Fruit fly (Drosophila melanogaster) whole organism, embryonic: ENCODE results near the gene CG15296.

Source experiments
- Atf3 ChIP-seq: fragments of 200-800 bp; sonication (Bioruptor generic); optimal IDR thresholded peaks from 3 replicates; lab custom pipeline; 2016; ENCODE audit warnings: missing biosample characterization, missing genetic modification characterization
- CG10366 ChIP-seq: fragments of 200-800 bp; sonication (Bioruptor generic); IDR thresholded peaks from 2 replicates; pipeline ENCODE4 v1.3.6; 2022; ENCODE audit warnings: missing biosample characterization, missing genetic modification characterization
- CG15073 ChIP-seq: fragments of 200-800 bp; sonication (Bioruptor generic); optimal IDR thresholded peaks from 2 replicates; lab custom pipeline; 2016; ENCODE audit warnings: missing biosample characterization, missing genetic modification characterization
- CG1602 ChIP-seq: fragments of 200-800 bp; sonication (Bioruptor generic); optimal IDR thresholded peaks from 3 replicates; lab custom pipeline; 2016; ENCODE audit warnings: missing biosample characterization, missing genetic modification characterization
- CG17186 ChIP-seq: fragments of 200-800 bp; sonication (Bioruptor generic); optimal IDR thresholded peaks from 3 replicates; lab custom pipeline; 2017; ENCODE audit warnings: missing biosample characterization, missing genetic modification reagents, missing genetic modification characterization
- CG17361 ChIP-seq: fragments of 200-800 bp; sonication (Bioruptor generic); IDR thresholded peaks from 3 replicates; pipeline ENCODE4 v1.3.6; 2022; ENCODE audit warnings: missing biosample characterization, missing genetic modification characterization
- CG18476 ChIP-seq: fragments of 200-800 bp; sonication (Bioruptor generic); optimal IDR thresholded peaks from 2 replicates; lab custom pipeline; 2016; ENCODE audit warnings: missing biosample characterization, mild to moderate bottlenecking, missing genetic modification characterization
- CG2202 ChIP-seq: fragments of 200-800 bp; sonication (Bioruptor generic); optimal IDR thresholded peaks from 2 replicates; lab custom pipeline; 2018; ENCODE audit warnings: missing biosample characterization, mild to moderate bottlenecking, missing genetic modification characterization
- CG30020 ChIP-seq: fragments of 200-800 bp; optimal IDR thresholded peaks from 2 replicates; lab custom pipeline; 2019; ENCODE audit warnings: missing biosample characterization, mild to moderate bottlenecking, missing genetic modification characterization, moderate library complexity
- CG3065 ChIP-seq: fragments of 200-800 bp; sonication (Bioruptor generic); optimal IDR thresholded peaks from 2 replicates; lab custom pipeline; 2016; ENCODE audit warnings: missing biosample characterization, missing genetic modification characterization
- CG4424 ChIP-seq: fragments of 200-800 bp; sonication (Bioruptor generic); optimal IDR thresholded peaks from 3 replicates; lab custom pipeline; 2016; ENCODE audit warnings: missing biosample characterization, missing genetic modification characterization
- CG4820 ChIP-seq: fragments of 200-800 bp; sonication (Bioruptor generic); optimal IDR thresholded peaks from 3 replicates; lab custom pipeline; 2016; ENCODE audit warnings: missing biosample characterization, missing genetic modification characterization
- CG6654 ChIP-seq: fragments of 200-800 bp; sonication (Bioruptor generic); optimal IDR thresholded peaks from 2 replicates; lab custom pipeline; 2017; ENCODE audit warnings: missing biosample characterization, mild to moderate bottlenecking, missing genetic modification characterization
- CG6791 ChIP-seq: fragments of 200-800 bp; sonication (Bioruptor generic); IDR thresholded peaks from 3 replicates; pipeline ENCODE4 v1.3.6; 2022; ENCODE audit warnings: missing biosample characterization, missing genetic modification characterization; ENCODE audit not compliant: partially characterized antibody
- CG7745 ChIP-seq: fragments of 200-800 bp; sonication (Bioruptor generic); optimal IDR thresholded peaks from 2 replicates; lab custom pipeline; 2018; ENCODE audit warnings: missing biosample characterization, mild to moderate bottlenecking, missing genetic modification characterization, moderate library complexity
- CG7786 ChIP-seq: fragments of 200-800 bp; sonication (Bioruptor generic); optimal IDR thresholded peaks from 2 replicates; lab custom pipeline; 2016; ENCODE audit warnings: missing biosample characterization, missing genetic modification characterization
- CG7963 ChIP-seq: fragments of 200-800 bp; sonication (Bioruptor generic); IDR thresholded peaks from 3 replicates; pipeline ENCODE4 v1.3.6; 2022; ENCODE audit warnings: missing biosample characterization, missing genetic modification characterization; ENCODE audit not compliant: partially characterized antibody
- CG7987 ChIP-seq: fragments of 200-800 bp; sonication (Bioruptor generic); optimal IDR thresholded peaks from 2 replicates; lab custom pipeline; 2018; ENCODE audit warnings: missing biosample characterization, mild to moderate bottlenecking, missing genetic modification characterization, moderate library complexity
- CG9437 ChIP-seq: fragments of 200-800 bp; sonication (Bioruptor generic); optimal IDR thresholded peaks from 2 replicates; lab custom pipeline; 2018; ENCODE audit warnings: missing biosample characterization, mild to moderate bottlenecking, missing genetic modification characterization
- Dfd ChIP-seq, 2 experiments: fragments of >200 bp; optimal IDR thresholded peaks; 2 replicates each; lab custom pipeline; 2017; ENCODE audit warnings: missing biosample characterization in 2 of 2, missing genetic modification characterization in 2 of 2
- Dll ChIP-seq: fragments of 200-800 bp; sonication (Bioruptor generic); IDR thresholded peaks from 4 replicates; pipeline ENCODE4 v1.3.6; 2022; ENCODE audit warnings: missing biosample characterization, missing genetic modification characterization; ENCODE audit not compliant: partially characterized antibody
- Dref ChIP-seq: fragments of 200-800 bp; sonication (Bioruptor generic); IDR thresholded peaks from 2 replicates; pipeline ENCODE4 v1.3.6; 2022; ENCODE audit warnings: missing biosample characterization, missing genetic modification characterization
- Fer3 ChIP-seq: fragments of 200-800 bp; sonication (Bioruptor generic); optimal IDR thresholded peaks from 2 replicates; lab custom pipeline; 2018; ENCODE audit warnings: missing biosample characterization, mild to moderate bottlenecking, missing genetic modification characterization, moderate library complexity
- MESR4 ChIP-seq: fragments of 200-800 bp; sonication (Bioruptor generic); optimal IDR thresholded peaks from 2 replicates; lab custom pipeline; 2018; ENCODE audit warnings: missing biosample characterization, mild to moderate bottlenecking, missing genetic modification characterization, moderate library complexity
- Nf-YB ChIP-seq: fragments of 200-800 bp; sonication (Bioruptor generic); optimal IDR thresholded peaks from 3 replicates; lab custom pipeline; 2019; ENCODE audit warnings: missing biosample characterization, mild to moderate bottlenecking, missing genetic modification characterization, moderate library complexity
- Pdp1 ChIP-seq, 2 experiments: fragments of 200-800 bp; sonication (Bioruptor generic); optimal IDR thresholded peaks; 3 replicates each; lab custom pipeline; 2016; ENCODE audit warnings: missing biosample characterization in 2 of 2, missing genetic modification characterization in 2 of 2, mild to moderate bottlenecking in 1 of 2, moderate library complexity in 1 of 2
- Spps ChIP-seq: fragments of 200-800 bp; sonication (Bioruptor generic); optimal IDR thresholded peaks from 2 replicates; lab custom pipeline; 2018; ENCODE audit warnings: missing biosample characterization, mild to moderate bottlenecking, missing genetic modification characterization
- Ssrp ChIP-seq: fragments of 200-800 bp; sonication (Bioruptor generic); optimal IDR thresholded peaks from 2 replicates; lab custom pipeline; 2018; ENCODE audit warnings: missing biosample characterization, mild to moderate bottlenecking, missing genetic modification characterization, moderate library complexity
- ara ChIP-seq: fragments of 200-800 bp; sonication (Bioruptor generic); IDR thresholded peaks from 2 replicates; pipeline ENCODE4 v1.3.6; 2022; ENCODE audit warnings: missing biosample characterization, missing genetic modification characterization
- ase ChIP-seq: fragments of 200-800 bp; sonication (Bioruptor generic); IDR thresholded peaks from 3 replicates; pipeline ENCODE4 v1.3.6; 2022; ENCODE audit warnings: missing biosample characterization, missing genetic modification characterization
- bcd ChIP-seq: fragments of 200-800 bp; sonication (Bioruptor generic); optimal IDR thresholded peaks from 2 replicates; lab custom pipeline; 2017; ENCODE audit warnings: missing biosample characterization, mild to moderate bottlenecking, missing genetic modification characterization
- bowl ChIP-seq: fragments of 200-800 bp; sonication (Bioruptor generic); IDR thresholded peaks from 2 replicates; pipeline ENCODE4 v1.3.6; 2022; ENCODE audit warnings: missing biosample characterization, missing genetic modification characterization
- ems ChIP-seq: fragments of 200-800 bp; sonication (Bioruptor generic); optimal IDR thresholded peaks from 3 replicates; lab custom pipeline; 2016; ENCODE audit warnings: missing biosample characterization, missing genetic modification characterization
- grau ChIP-seq: fragments of 200-800 bp; optimal IDR thresholded peaks from 3 replicates; lab custom pipeline; 2019; ENCODE audit warnings: missing biosample characterization, mild to moderate bottlenecking, missing genetic modification characterization, moderate library complexity
- gro ChIP-seq: fragments of 200-800 bp; sonication (Bioruptor generic); optimal IDR thresholded peaks from 2 replicates; lab custom pipeline; 2016; ENCODE audit warnings: missing biosample characterization, missing genetic modification characterization
- hkb ChIP-seq, 2 experiments: fragments of 200-800 bp in 1 of 2; fragments of >200 bp in 1 of 2; sonication (Bioruptor generic) in 1 of 2; IDR thresholded peaks in 1 of 2; optimal IDR thresholded peaks in 1 of 2; 2 replicates each; pipeline versions ENCODE4 v1.3.6 to Lab custom; 2017 to 2022; ENCODE audit warnings: missing biosample characterization in 1 of 2, missing genetic modification characterization in 1 of 2
- inv ChIP-seq: fragments of 200-800 bp; sonication (Bioruptor generic); IDR thresholded peaks from 2 replicates; pipeline ENCODE4 v1.3.6; 2022; ENCODE audit warnings: missing biosample characterization, missing genetic modification characterization; ENCODE audit not compliant: partially characterized antibody
- lmd ChIP-seq: fragments of 200-800 bp; sonication (Bioruptor generic); IDR thresholded peaks from 2 replicates; pipeline ENCODE4 v1.3.6; 2022; ENCODE audit warnings: missing biosample characterization, missing genetic modification characterization
- mld ChIP-seq: fragments of 200-800 bp; sonication (Bioruptor generic); IDR thresholded peaks from 3 replicates; pipeline ENCODE4 v1.3.6; 2022; ENCODE audit warnings: missing biosample characterization, missing genetic modification characterization; ENCODE audit not compliant: partially characterized antibody
- nom ChIP-seq: fragments of 200-800 bp; sonication (Bioruptor generic); optimal IDR thresholded peaks from 2 replicates; lab custom pipeline; 2017; ENCODE audit warnings: missing biosample characterization, missing genetic modification characterization, mild to moderate bottlenecking, moderate library complexity, missing genetic modification reagents
- otp ChIP-seq: fragments of 200-800 bp; sonication (Bioruptor generic); IDR thresholded peaks from 3 replicates; pipeline ENCODE4, ENCODE4 v1.3.6; 2022; ENCODE audit warnings: missing biosample characterization, missing genetic modification characterization
- pan ChIP-seq, 4 experiments: fragments of >200 bp in 3 of 4; fragments of 200-800 bp in 1 of 4; sonication (Bioruptor generic) in 1 of 4; optimal IDR thresholded peaks in 3 of 4; IDR thresholded peaks in 1 of 4; 2 replicates each; pipeline versions ENCODE4 v1.3.6 to Lab custom; 2017 to 2022; ENCODE audit warnings: missing biosample characterization in 2 of 4, missing genetic modification characterization in 2 of 4, mixed read lengths in 1 of 4
- scrt ChIP-seq: fragments of 200-800 bp; sonication (Bioruptor generic); optimal IDR thresholded peaks from 2 replicates; lab custom pipeline; 2018; ENCODE audit warnings: missing biosample characterization, mild to moderate bottlenecking, missing genetic modification characterization, moderate library complexity
- shn ChIP-seq: fragments of 200-800 bp; sonication (Bioruptor generic); optimal IDR thresholded peaks from 3 replicates; lab custom pipeline; 2016; ENCODE audit warnings: missing biosample characterization, missing genetic modification characterization
- sim ChIP-seq: fragments of 200-800 bp; sonication (Bioruptor generic); IDR thresholded peaks from 2 replicates; pipeline ENCODE4 v1.3.6; 2022; ENCODE audit warnings: missing biosample characterization, missing genetic modification characterization
- slp2 ChIP-seq: fragments of 200-800 bp; sonication (Bioruptor generic); optimal IDR thresholded peaks from 2 replicates; lab custom pipeline; 2016; ENCODE audit warnings: missing biosample characterization, missing genetic modification characterization
- sug ChIP-seq: fragments of 200-800 bp; optimal IDR thresholded peaks from 2 replicates; lab custom pipeline; 2019; ENCODE audit warnings: missing biosample characterization, mild to moderate bottlenecking, missing genetic modification characterization, moderate library complexity
- tio ChIP-seq: fragments of 200-800 bp; sonication (Bioruptor generic); optimal IDR thresholded peaks from 2 replicates; lab custom pipeline; 2017; ENCODE audit warnings: missing biosample characterization, missing genetic modification characterization, inconsistent platforms

CG15296 gene

dm6 chrX:10573554-10573953, 7.2 kb upstream of the CG15296 start (continued):
- TF ChIP-seq CG6791 (GFP tag; lab: Robert Waterston, UW) (no peak), lmd (GFP tag; lab: Robert Waterston, UW) (peak; percentile 58), pan (optimal IDR thresholded peaks at IDR 0.05; lab: Kevin White, UChicago) (no peak), pan (GFP tag; optimal IDR thresholded peaks at IDR 0.05 in 1 of 2, IDR thresholded peaks at IDR 0.05 in 1 of 2) (peak in 1 of 2 experiments; percentile 77), Dfd (GFP tag; optimal IDR thresholded peaks at IDR 0.05; lab: Kevin White, UChicago) (no peak), CG7786 (GFP tag; lab: Kevin White, UChicago) (no peak), shn (GFP tag; lab: Kevin White, UChicago) (no peak), CG18476 (no peak), tio (GFP tag; lab: Kevin White, UChicago) (peak; percentile 7), mld (GFP tag; lab: Robert Waterston, UW) (no peak), CG9437 (GFP tag; lab: Kevin White, UChicago) (no peak), CG4820 (peak; percentile 10), Dref (GFP tag; lab: Robert Waterston, UW) (no peak), nom (GFP tag; lab: Kevin White, UChicago) (no peak), ems (GFP tag; lab: Kevin White, UChicago) (peak; percentile 26), bcd (GFP tag; lab: Kevin White, UChicago) (peak; percentile 46), Dll (GFP tag; lab: Robert Waterston, UW) (no peak), sug (tag; lab: Kevin White, UChicago) (peak; percentile 9), CG3065 (GFP tag; lab: Kevin White, UChicago) (no peak), gro (GFP tag; lab: Kevin White, UChicago) (no peak), MESR4 (GFP tag; lab: Kevin White, UChicago) (no peak), Ssrp (peak; percentile 39), hkb (optimal IDR thresholded peaks at IDR 0.05; lab: Kevin White, UChicago) (no peak), hkb (GFP tag; IDR thresholded peaks at IDR 0.05; lab: Robert Waterston, UW) (peak; percentile 82), CG15073 (GFP tag; lab: Kevin White, UChicago) (no peak), Atf3 (GFP tag; lab: Kevin White, UChicago) (no peak), Pdp1 (GFP tag; optimal IDR thresholded peaks at IDR 0.05; lab: Kevin White, UChicago) (peak in 1 of 2 experiments; percentile 12), ara (GFP tag; lab: Robert Waterston, UW) (0 out of 2 replicates have a peak, but pooled peaks have one; percentile 39), Fer3 (tag; lab: Kevin White, UChicago) (peak; percentile 53), inv (GFP tag; lab: Robert Waterston, UW) (no peak), CG17361 (GFP tag; lab: Robert Waterston, UW) (peak; percentile 39; the same call in 1 of the 3 replicates), CG30020 (tag; lab: Kevin White, UChicago) (no peak), CG4424 (GFP tag; lab: Kevin White, UChicago) (no peak), slp2 (GFP tag; lab: Kevin White, UChicago) (no peak), ase (GFP tag; lab: Robert Waterston, UW) (peak; percentile 70; the same call in 2 of the 3 replicates), CG7987 (no peak), CG7745 (tag; lab: Kevin White, UChicago) (no peak), CG17186 (GFP tag; lab: Kevin White, UChicago) (no peak), Nf-YB (GFP tag; lab: Kevin White, UChicago) (no peak), CG10366 (GFP tag; lab: Robert Waterston, UW) (peak; percentile 61), Spps (tag; lab: Kevin White, UChicago) (no peak), grau (tag; lab: Kevin White, UChicago) (peak; percentile 64), otp (GFP tag; lab: Robert Waterston, UW) (peak; percentile 19; the same call in 1 of the 3 replicates), bowl (GFP tag; lab: Robert Waterston, UW) (peak; percentile 40; the same call in 1 of the 2 replicates), CG6654 (no peak), CG2202 (tag; lab: Kevin White, UChicago) (no peak), CG1602 (GFP tag; lab: Kevin White, UChicago) (peak; percentile 17), CG7963 (GFP tag; lab: Robert Waterston, UW) (no peak), scrt (GFP tag; lab: Kevin White, UChicago) (peak; percentile 9), sim (GFP tag; lab: Robert Waterston, UW) (no peak)
